Worm (Caenorhabditis elegans) whole organism, late embryonic: Measurements from ENCODE around the gene srbc-57.

ENCODE experiments used
- ahr-1 ChIP-seq: sonication (generic microtip); optimal IDR thresholded peaks from 2 replicates; lab custom pipeline; 2016; ENCODE audit warnings: missing genetic modification characterization, missing compliant biosample characterization
- ama-1 ChIP-seq: fragments of 150-350 bp; optimal IDR thresholded peaks from 2 replicates; lab custom pipeline; 2014
- ceh-31 ChIP-seq: sonication (generic microtip); optimal IDR thresholded peaks from 2 replicates; lab custom pipeline; 2016; ENCODE audit warnings: missing genetic modification characterization, missing compliant biosample characterization
- ceh-34 ChIP-seq: sonication (generic microtip); optimal IDR thresholded peaks from 2 replicates; lab custom pipeline; 2016; ENCODE audit warnings: mild to moderate bottlenecking, missing genetic modification characterization, missing compliant biosample characterization
- fkh-10 ChIP-seq: fragments of 150-350 bp; optimal IDR thresholded peaks from 2 replicates; lab custom pipeline; 2014; ENCODE audit warnings: missing biosample characterization, missing genetic modification reagents, missing genetic modification characterization
- lim-6 ChIP-seq: sonication (generic microtip); optimal IDR thresholded peaks from 2 replicates; lab custom pipeline; 2016; ENCODE audit warnings: missing genetic modification characterization, missing compliant biosample characterization
- nhr-11 ChIP-seq: fragments of 150-350 bp; optimal IDR thresholded peaks from 2 replicates; lab custom pipeline; 2014; ENCODE audit warnings: missing biosample characterization, missing genetic modification characterization
- pax-1 ChIP-seq: fragments of 150-350 bp; optimal IDR thresholded peaks from 2 replicates; lab custom pipeline; 2014; ENCODE audit warnings: missing biosample characterization, missing genetic modification characterization
- ttx-3 ChIP-seq: sonication (generic microtip); optimal IDR thresholded peaks from 2 replicates; lab custom pipeline; 2016; ENCODE audit warnings: missing genetic modification reagents, missing genetic modification characterization, missing compliant biosample characterization
- unc-55 ChIP-seq: sonication (generic microtip); optimal IDR thresholded peaks from 2 replicates; lab custom pipeline; 2017; ENCODE audit warnings: missing biosample characterization, missing genetic modification reagents, missing genetic modification characterization

ce11 chrV:486684-487083 is 18.3 kb upstream of the srbc-57 start, which contains the start of gene nhr-211:
- no peak for TF ChIP-seq ama-1 (lab: Kevin White, UChicago)
- TF ChIP-seq nhr-11 (tag; lab: Kevin White, UChicago), result no peak
- TF ChIP-seq fkh-10 (GFP tag; lab: Kevin White, UChicago), result no peak
- no peak for TF ChIP-seq ceh-34 (tag; lab: Kevin White, UChicago)
- no peak for TF ChIP-seq ahr-1 (tag; lab: Kevin White, UChicago)
- TF ChIP-seq ttx-3 (tag; lab: Kevin White, UChicago), result no peak
- no peak for TF ChIP-seq pax-1 (tag; lab: Kevin White, UChicago)
- no peak for TF ChIP-seq ceh-31 (tag; lab: Kevin White, UChicago)
- no peak for TF ChIP-seq lim-6 (tag; lab: Kevin White, UChicago)
- TF ChIP-seq unc-55 (GFP tag; lab: Kevin White, UChicago), result no peak
